Worm (Caenorhabditis elegans): ENCODE data around the gene C09G1.2.

Gene C09G1.2

DNA sequence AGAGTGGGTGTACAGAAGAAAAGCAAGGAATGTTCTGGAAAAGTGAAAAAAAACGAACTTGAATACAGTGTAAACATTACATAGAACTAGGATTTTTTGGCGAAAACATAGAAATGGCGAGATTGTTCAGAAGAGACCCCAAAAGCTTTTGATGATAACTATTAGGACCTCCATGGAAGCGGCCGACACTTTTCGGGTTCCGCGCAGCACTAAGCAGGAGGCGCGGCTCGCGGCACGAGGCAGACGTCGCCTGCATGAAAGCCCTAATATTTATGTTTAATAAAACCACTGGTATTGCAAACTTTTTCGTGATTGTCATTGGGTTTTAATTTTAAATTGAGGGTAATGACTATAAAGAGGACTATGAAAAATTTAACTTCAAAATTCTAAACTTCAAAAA is 15.4 kb upstream of the C09G1.2 start:
- TF ChIP-seq snpc-4 (tag; optimal IDR thresholded peaks at IDR 0.05) (peak; percentile 64), aly-2 (tag; optimal IDR thresholded peaks at IDR 0.05) (no peak), mbf-1 (tag; optimal IDR thresholded peaks at IDR 0.05) (no peak), nhr-11 (tag; optimal IDR thresholded peaks at IDR 0.05) (no peak)

DNA sequence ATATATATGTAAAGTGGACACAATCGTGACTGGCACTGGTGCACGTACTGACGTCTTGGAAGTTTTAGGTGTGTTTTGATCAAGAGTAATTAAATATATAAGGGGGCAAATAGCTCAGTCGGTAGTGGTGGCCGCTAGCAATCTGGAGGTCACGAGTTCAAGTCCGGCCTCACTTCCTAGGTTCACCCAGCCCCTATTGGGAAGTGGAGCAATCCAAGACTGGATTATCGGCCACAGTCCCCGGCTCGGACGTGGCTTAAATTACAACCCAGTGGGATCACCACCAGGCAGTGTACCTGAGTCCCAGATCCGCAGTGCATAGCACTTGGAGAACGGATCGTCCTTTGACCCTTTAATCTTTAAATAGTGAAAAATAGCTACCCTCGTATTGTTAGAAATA is 14.6 kb upstream of the C09G1.2 start:
- TF ChIP-seq F13H6.1 (tag; optimal IDR thresholded peaks at IDR 0.05): no peak
- no peak for TF ChIP-seq sma-3 (GFP tag; optimal IDR thresholded peaks at IDR 0.05)
- no peak for TF ChIP-seq gmeb-1 (tag; optimal IDR thresholded peaks at IDR 0.05)
- no peak for TF ChIP-seq aly-2 (tag; optimal IDR thresholded peaks at IDR 0.05)
- TF ChIP-seq ama-1 (optimal IDR thresholded peaks at IDR 0.05): no peak
- no peak for TF ChIP-seq nhr-25 (tag; optimal IDR thresholded peaks at IDR 0.05)
- TF ChIP-seq mab-5 (tag; optimal IDR thresholded peaks at IDR 0.05): no peak
- no peak for TF ChIP-seq nhr-237 (tag; optimal IDR thresholded peaks at IDR 0.05)
- no peak for TF ChIP-seq ztf-1 (GFP tag; conservative IDR thresholded peaks at IDR 0.05)
- TF ChIP-seq nhr-6 (tag; optimal IDR thresholded peaks at IDR 0.05): no peak
- no peak for TF ChIP-seq nhr-77 (tag; optimal IDR thresholded peaks at IDR 0.05)
- no peak for TF ChIP-seq sma-9 (GFP tag; optimal IDR thresholded peaks at IDR 0.05)
- TF ChIP-seq sma-9 (tag; optimal IDR thresholded peaks at IDR 0.05): no peak
- no peak for TF ChIP-seq nhr-21 (tag; optimal IDR thresholded peaks at IDR 0.05)
- TF ChIP-seq lsy-2 (tag; optimal IDR thresholded peaks at IDR 0.05): no peak
- TF ChIP-seq lin-11 (tag; optimal IDR thresholded peaks at IDR 0.05): no peak
- no peak for TF ChIP-seq sem-4 (tag; optimal IDR thresholded peaks at IDR 0.05)
- TF ChIP-seq nhr-129 (tag; optimal IDR thresholded peaks at IDR 0.05): no peak
- TF ChIP-seq R02D3.7 (tag; optimal IDR thresholded peaks at IDR 0.05): no peak
- TF ChIP-seq mbf-1 (tag; optimal IDR thresholded peaks at IDR 0.05): no peak

DNA sequence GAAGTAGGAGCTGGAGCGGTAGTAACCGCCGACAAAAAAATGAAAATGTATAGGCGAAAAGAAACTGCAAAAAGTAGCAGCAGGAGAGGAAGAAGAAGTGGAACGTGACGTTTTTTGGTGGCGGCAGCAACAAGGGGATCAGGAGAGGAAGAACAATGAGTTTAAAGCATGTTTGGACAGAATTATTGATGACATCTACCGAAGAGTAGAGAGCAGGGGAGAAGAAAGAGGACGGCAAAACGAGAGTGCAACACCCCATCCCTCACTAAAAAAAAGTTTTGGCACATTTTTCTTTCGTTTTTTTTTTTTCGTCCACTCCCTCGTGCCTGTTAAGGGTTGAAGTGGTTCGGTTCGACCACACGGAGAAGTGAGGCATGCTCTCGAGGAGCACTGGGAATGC is 11.4 kb upstream of the C09G1.2 start:
- TF ChIP-seq lsy-2 (tag; optimal IDR thresholded peaks at IDR 0.05) (no peak), unc-55 (GFP tag; optimal IDR thresholded peaks at IDR 0.05) (peak; percentile 31), mdl-1 (tag; optimal IDR thresholded peaks at IDR 0.05) (peak in 1 of 2 experiments; percentile 23), mbf-1 (tag; optimal IDR thresholded peaks at IDR 0.05) (no peak), egl-27 (tag; optimal IDR thresholded peaks at IDR 0.05) (no peak), unc-39 (tag; optimal IDR thresholded peaks at IDR 0.05) (no peak), C34F6.9 (tag; optimal IDR thresholded peaks at IDR 0.05) (no peak)

DNA sequence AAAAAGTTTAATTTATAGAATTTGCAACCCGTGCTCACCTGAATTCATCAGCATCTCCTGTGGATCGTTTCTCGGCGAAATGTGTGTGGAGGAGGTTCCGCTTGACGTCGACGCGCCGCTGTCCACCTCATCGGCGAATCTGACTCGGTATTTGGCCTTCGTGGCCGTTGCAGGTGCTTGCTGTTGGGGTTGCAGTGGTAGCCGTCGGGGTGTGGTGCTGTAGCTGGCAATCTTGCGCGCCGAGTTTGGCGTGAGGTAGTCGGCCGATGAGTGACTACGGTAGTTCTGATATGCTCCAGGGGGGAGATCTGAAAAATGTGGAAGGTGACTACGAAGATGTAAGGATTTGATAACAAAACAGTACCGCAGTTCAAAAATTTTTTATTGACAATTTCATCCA is 10.3 kb upstream of the C09G1.2 start:
- TF ChIP-seq C34F6.9 (tag; optimal IDR thresholded peaks at IDR 0.05) (no peak), ztf-11 (tag; optimal IDR thresholded peaks at IDR 0.05) (no peak), blmp-1 (tag; optimal IDR thresholded peaks at IDR 0.05; ENCODE audit: insufficient read depth) (no peak), nhr-6 (tag; optimal IDR thresholded peaks at IDR 0.05) (no peak), F13H6.1 (tag; optimal IDR thresholded peaks at IDR 0.05) (no peak), nhr-25 (tag; optimal IDR thresholded peaks at IDR 0.05) (no peak), ztf-1 (GFP tag; conservative IDR thresholded peaks at IDR 0.05) (no peak)

DNA sequence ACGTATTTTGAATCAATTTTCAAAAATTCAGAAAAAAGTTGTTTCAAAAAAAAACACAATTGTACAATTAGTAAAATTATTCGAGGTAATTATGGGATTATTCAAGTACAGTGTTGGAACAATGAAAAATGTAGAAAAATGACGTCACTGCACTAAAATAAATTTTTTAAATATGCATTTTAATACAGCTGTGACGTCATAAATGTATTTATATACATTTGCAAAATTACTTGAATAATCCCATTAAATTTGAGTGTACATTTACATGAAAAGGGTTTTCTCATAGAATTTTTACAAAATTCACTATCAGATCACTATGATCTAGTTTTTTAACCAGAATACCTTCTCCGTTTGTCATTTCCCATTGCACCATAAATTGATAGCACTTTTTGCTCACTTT is 6.0 kb upstream of the C09G1.2 start:
- TF ChIP-seq elt-1 (tag; optimal IDR thresholded peaks at IDR 0.05) (no peak), dmd-4 (tag; optimal IDR thresholded peaks at IDR 0.05) (no peak)

DNA sequence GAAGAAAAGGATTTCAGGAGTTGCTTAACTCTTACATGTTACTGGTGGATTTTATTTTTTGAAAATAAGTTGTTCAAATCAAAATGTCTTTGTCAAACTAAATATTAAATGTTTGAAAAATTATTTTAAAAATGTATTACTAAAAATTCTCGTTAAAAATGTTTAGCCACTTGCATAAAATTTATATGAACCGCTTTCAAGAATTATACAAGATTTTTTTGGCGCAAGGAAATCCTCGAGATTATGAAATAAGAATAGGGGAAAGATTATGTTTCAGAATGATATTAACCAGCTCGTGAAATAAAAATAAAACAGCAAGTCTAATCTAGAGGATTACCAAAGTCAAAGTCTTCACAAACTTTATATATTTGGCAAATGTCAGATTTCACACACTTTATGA is 758 bp upstream of the C09G1.2 start:
- TF ChIP-seq snpc-4 (tag; optimal IDR thresholded peaks at IDR 0.05): peak; percentile 13
- no peak for TF ChIP-seq gmeb-1 (tag; optimal IDR thresholded peaks at IDR 0.05)
- peak; percentile 48 for TF ChIP-seq nhr-21 (tag; optimal IDR thresholded peaks at IDR 0.05)
- TF ChIP-seq nhr-129 (tag; optimal IDR thresholded peaks at IDR 0.05): peak; percentile 47
- no peak for TF ChIP-seq elt-1 (tag; optimal IDR thresholded peaks at IDR 0.05)
- TF ChIP-seq crh-2 (tag; optimal IDR thresholded peaks at IDR 0.05): peak; percentile 54
- TF ChIP-seq fos-1 (tag; optimal IDR thresholded peaks at IDR 0.05): peak; percentile 19
- TF ChIP-seq dmd-4 (tag; optimal IDR thresholded peaks at IDR 0.05): peak; percentile 44
- no peak for TF ChIP-seq C34F6.9 (tag; optimal IDR thresholded peaks at IDR 0.05)
- peak; percentile 62 for TF ChIP-seq unc-55 (GFP tag; optimal IDR thresholded peaks at IDR 0.05)
- TF ChIP-seq lsy-2 (tag; optimal IDR thresholded peaks at IDR 0.05): peak in 1 of 2 experiments; percentile 40
- TF ChIP-seq ztf-4 (tag; optimal IDR thresholded peaks at IDR 0.05): no peak
- peak; percentile 20 for TF ChIP-seq sma-3 (GFP tag; optimal IDR thresholded peaks at IDR 0.05)
- TF ChIP-seq nhr-237 (tag; optimal IDR thresholded peaks at IDR 0.05): no peak
- TF ChIP-seq nhr-6 (tag; optimal IDR thresholded peaks at IDR 0.05): no peak
- peak; percentile 22 for TF ChIP-seq mbf-1 (tag; optimal IDR thresholded peaks at IDR 0.05)
- TF ChIP-seq Y55F3AM.14 (GFP tag; optimal IDR thresholded peaks at IDR 0.05): no peak
- TF ChIP-seq ztf-11 (tag; optimal IDR thresholded peaks at IDR 0.05): no peak
